Fruit fly (Drosophila melanogaster) whole organism, embryonic: ENCODE measurements around the gene CG7506.

Source experiments
- Abd-B ChIP-seq: fragments of 200-800 bp; sonication (Bioruptor generic); optimal IDR thresholded peaks from 2 replicates; lab custom pipeline; 2018; ENCODE audit warnings: missing biosample characterization, mild to moderate bottlenecking, missing genetic modification characterization, moderate library complexity
- Bgb ChIP-seq: fragments of 200-800 bp; sonication (Bioruptor generic); IDR thresholded peaks from 2 replicates; pipeline ENCODE4 v1.3.6; 2022; ENCODE audit warnings: missing biosample characterization, missing genetic modification characterization; ENCODE audit not compliant: partially characterized antibody
- CG10209 ChIP-seq: fragments of 200-800 bp; sonication (Bioruptor generic); optimal IDR thresholded peaks from 3 replicates; lab custom pipeline; 2017; ENCODE audit warnings: missing biosample characterization, mild to moderate bottlenecking, missing genetic modification characterization, missing genetic modification reagents
- CG11085 ChIP-seq: fragments of 200-800 bp; sonication (Bioruptor generic); IDR thresholded peaks from 2 replicates; pipeline ENCODE4 v1.3.6; 2022; ENCODE audit warnings: missing biosample characterization, missing genetic modification characterization
- CG11398 ChIP-seq: fragments of 200-800 bp; sonication (Bioruptor generic); optimal IDR thresholded peaks from 2 replicates; lab custom pipeline; 2016; ENCODE audit warnings: missing biosample characterization, missing genetic modification characterization
- CG11504 ChIP-seq: fragments of 200-800 bp; sonication (Bioruptor generic); optimal IDR thresholded peaks from 3 replicates; lab custom pipeline; 2019; ENCODE audit warnings: missing biosample characterization, mild to moderate bottlenecking, missing genetic modification characterization, moderate library complexity
- CG11560 ChIP-seq: fragments of 200-800 bp; sonication (Bioruptor generic); IDR thresholded peaks from 3 replicates; pipeline ENCODE4 v1.3.6; 2022; ENCODE audit warnings: missing biosample characterization, missing genetic modification characterization
- CG13424 ChIP-seq: fragments of 200-800 bp; sonication (Bioruptor generic); optimal IDR thresholded peaks from 2 replicates; lab custom pipeline; 2019; ENCODE audit warnings: missing biosample characterization, mild to moderate bottlenecking, missing genetic modification characterization, moderate library complexity
- CG13894 ChIP-seq: fragments of 200-800 bp; sonication (Bioruptor generic); optimal IDR thresholded peaks from 3 replicates; lab custom pipeline; 2018; ENCODE audit warnings: missing biosample characterization, mild to moderate bottlenecking, missing genetic modification characterization, moderate library complexity
- CG14710 ChIP-seq: fragments of 200-800 bp; sonication (Bioruptor generic); optimal IDR thresholded peaks from 3 replicates; lab custom pipeline; 2019; ENCODE audit warnings: missing biosample characterization, mild to moderate bottlenecking, missing genetic modification characterization, moderate library complexity
- CG14860 ChIP-seq: fragments of 200-800 bp; sonication (Bioruptor generic); IDR thresholded peaks from 3 replicates; pipeline ENCODE4 v1.3.6; 2022; ENCODE audit warnings: missing biosample characterization, missing genetic modification characterization; ENCODE audit not compliant: partially characterized antibody
- CG15073 ChIP-seq: fragments of 200-800 bp; sonication (Bioruptor generic); optimal IDR thresholded peaks from 2 replicates; lab custom pipeline; 2016; ENCODE audit warnings: missing biosample characterization, missing genetic modification characterization
- CG1647 ChIP-seq: fragments of 200-800 bp; sonication (Bioruptor generic); optimal IDR thresholded peaks from 3 replicates; lab custom pipeline; 2016; ENCODE audit warnings: missing biosample characterization, missing genetic modification characterization
- CG16779 ChIP-seq: fragments of 200-800 bp; sonication (Bioruptor generic); IDR thresholded peaks from 2 replicates; pipeline ENCODE4 v1.3.6; 2022; ENCODE audit warnings: missing biosample characterization, missing genetic modification characterization
- CG17328 ChIP-seq: fragments of 200-800 bp; sonication (Bioruptor generic); IDR thresholded peaks from 2 replicates; pipeline ENCODE4 v1.3.6; 2022; ENCODE audit warnings: missing biosample characterization, missing genetic modification characterization
- CG30431 ChIP-seq: fragments of 200-800 bp; sonication (Bioruptor generic); optimal IDR thresholded peaks from 2 replicates; lab custom pipeline; 2017; ENCODE audit warnings: missing biosample characterization, missing genetic modification characterization
- CG31441 ChIP-seq: fragments of 200-800 bp; sonication (Bioruptor generic); IDR thresholded peaks from 2 replicates; pipeline ENCODE4 v1.3.6; 2022; ENCODE audit warnings: missing biosample characterization, missing genetic modification characterization
- CG33213 ChIP-seq: fragments of 200-800 bp; sonication (Bioruptor generic); optimal IDR thresholded peaks from 3 replicates; lab custom pipeline; 2016; ENCODE audit warnings: missing biosample characterization, missing genetic modification characterization
- CG3838 ChIP-seq: fragments of 200-800 bp; sonication (Bioruptor generic); optimal IDR thresholded peaks from 3 replicates; lab custom pipeline; 2016; ENCODE audit warnings: missing biosample characterization, missing genetic modification characterization
- CG3847 ChIP-seq: fragments of 200-800 bp; sonication (Bioruptor generic); IDR thresholded peaks from 2 replicates; pipeline ENCODE4 v1.3.6; 2022; ENCODE audit warnings: missing biosample characterization, missing genetic modification characterization
- CG5180 ChIP-seq: fragments of 200-800 bp; sonication (Bioruptor generic); optimal IDR thresholded peaks from 3 replicates; lab custom pipeline; 2017; ENCODE audit warnings: missing biosample characterization, missing genetic modification characterization, mild to moderate bottlenecking, moderate library complexity, missing genetic modification reagents
- CG6765 ChIP-seq: fragments of 200-800 bp; sonication (Bioruptor generic); optimal IDR thresholded peaks from 3 replicates; lab custom pipeline; 2017; ENCODE audit warnings: missing biosample characterization, mild to moderate bottlenecking, missing genetic modification characterization
- CG8478 ChIP-seq: fragments of >200 bp; optimal IDR thresholded peaks from 2 replicates; lab custom pipeline; 2018
- CkIIα-i1 ChIP-seq: fragments of 200-800 bp; sonication (Bioruptor generic); IDR thresholded peaks from 2 replicates; pipeline ENCODE4 v1.3.6; 2022; ENCODE audit warnings: missing biosample characterization, missing genetic modification characterization
- Dip2 ChIP-seq: fragments of 200-800 bp; sonication (Bioruptor generic); IDR thresholded peaks from 2 replicates; pipeline ENCODE4 v1.3.6; 2022; ENCODE audit warnings: missing biosample characterization, missing genetic modification characterization
- E2f1 ChIP-seq: fragments of 200-800 bp; sonication (Bioruptor generic); IDR thresholded peaks from 2 replicates; pipeline ENCODE4 v1.3.6; 2022; ENCODE audit warnings: missing biosample characterization, missing genetic modification characterization
- Elba2 ChIP-seq: fragments of 200-800 bp; sonication (Bioruptor generic); optimal IDR thresholded peaks from 3 replicates; lab custom pipeline; 2016; ENCODE audit warnings: missing biosample characterization, missing genetic modification characterization
- Fer1 ChIP-seq: fragments of 200-800 bp; sonication (Bioruptor generic); optimal IDR thresholded peaks from 2 replicates; lab custom pipeline; 2017; ENCODE audit warnings: missing biosample characterization, mild to moderate bottlenecking, missing genetic modification characterization
- Fer3 ChIP-seq: fragments of 200-800 bp; sonication (Bioruptor generic); optimal IDR thresholded peaks from 2 replicates; lab custom pipeline; 2018; ENCODE audit warnings: missing biosample characterization, mild to moderate bottlenecking, missing genetic modification characterization, moderate library complexity
- Gug ChIP-seq: fragments of 200-800 bp; sonication (Bioruptor generic); IDR thresholded peaks from 4 replicates; pipeline ENCODE4 v1.3.6; 2022; ENCODE audit warnings: missing biosample characterization, missing genetic modification characterization
- H2.0 ChIP-seq: fragments of 200-800 bp; sonication (Bioruptor generic); IDR thresholded peaks from 2 replicates; pipeline ENCODE4 v1.3.6; 2022; ENCODE audit warnings: missing biosample characterization, missing genetic modification characterization
- Hmr ChIP-seq: fragments of 200-800 bp; sonication (Bioruptor generic); optimal IDR thresholded peaks from 3 replicates; lab custom pipeline; 2017; ENCODE audit warnings: mild to moderate bottlenecking, missing biosample characterization, missing genetic modification reagents, missing genetic modification characterization
- MTF-1 ChIP-seq: fragments of 200-800 bp; sonication (Bioruptor generic); optimal IDR thresholded peaks from 2 replicates; lab custom pipeline; 2018; ENCODE audit warnings: missing biosample characterization, mild to moderate bottlenecking, missing genetic modification characterization, borderline replicate concordance
- NFAT ChIP-seq: fragments of 200-800 bp; sonication (Bioruptor generic); IDR thresholded peaks from 2 replicates; pipeline ENCODE4 v1.3.6; 2022; ENCODE audit warnings: missing biosample characterization, missing genetic modification characterization
- Nf-YC ChIP-seq: fragments of 200-800 bp; optimal IDR thresholded peaks from 3 replicates; lab custom pipeline; 2019; ENCODE audit warnings: missing biosample characterization, mild to moderate bottlenecking, missing genetic modification characterization, moderate library complexity
- ap ChIP-seq: fragments of 200-800 bp; sonication (Bioruptor generic); IDR thresholded peaks from 2 replicates; pipeline ENCODE4 v1.3.6; 2022; ENCODE audit warnings: missing biosample characterization, missing genetic modification characterization
- bbx ChIP-seq: fragments of 200-800 bp; sonication (Bioruptor generic); IDR thresholded peaks from 2 replicates; pipeline ENCODE4 v1.3.6; 2022; ENCODE audit warnings: missing biosample characterization, missing genetic modification characterization; ENCODE audit not compliant: partially characterized antibody
- esg ChIP-seq: fragments of 200-800 bp; sonication (Bioruptor generic); conservative IDR thresholded peaks from 2 replicates; pipeline ENCODE4 v1.3.6; 2022; ENCODE audit warnings: missing biosample characterization, missing genetic modification characterization
- fd96Cb ChIP-seq: fragments of 200-800 bp; sonication (Bioruptor generic); optimal IDR thresholded peaks from 2 replicates; lab custom pipeline; 2018; ENCODE audit warnings: missing biosample characterization, mild to moderate bottlenecking, missing genetic modification characterization, moderate library complexity
- gem ChIP-seq: fragments of 200-800 bp; sonication (Bioruptor generic); optimal IDR thresholded peaks from 2 replicates; lab custom pipeline; 2019; ENCODE audit warnings: missing biosample characterization, mild to moderate bottlenecking, missing genetic modification characterization, moderate library complexity
- gsb ChIP-seq: fragments of 200-800 bp; sonication (Bioruptor generic); IDR thresholded peaks from 2 replicates; pipeline ENCODE4 v1.3.6; 2022; ENCODE audit warnings: missing biosample characterization, missing genetic modification characterization
- hkb ChIP-seq, 2 experiments: fragments of 200-800 bp in 1 of 2; fragments of >200 bp in 1 of 2; sonication (Bioruptor generic) in 1 of 2; IDR thresholded peaks in 1 of 2; optimal IDR thresholded peaks in 1 of 2; 2 replicates each; pipeline versions ENCODE4 v1.3.6 to Lab custom; 2017 to 2022; ENCODE audit warnings: missing biosample characterization in 1 of 2, missing genetic modification characterization in 1 of 2
- oc ChIP-seq: fragments of 200-800 bp; sonication (Bioruptor generic); optimal IDR thresholded peaks from 2 replicates; lab custom pipeline; 2018; ENCODE audit warnings: missing biosample characterization, mild to moderate bottlenecking, missing genetic modification characterization, moderate library complexity
- pfk ChIP-seq: fragments of 200-800 bp; sonication (Bioruptor generic); optimal IDR thresholded peaks from 2 replicates; lab custom pipeline; 2018; ENCODE audit warnings: missing biosample characterization, mild to moderate bottlenecking, missing genetic modification characterization, moderate library complexity
- slp2 ChIP-seq: fragments of 200-800 bp; sonication (Bioruptor generic); optimal IDR thresholded peaks from 2 replicates; lab custom pipeline; 2016; ENCODE audit warnings: missing biosample characterization, missing genetic modification characterization
- sqz ChIP-seq: fragments of 200-800 bp; sonication (Bioruptor generic); optimal IDR thresholded peaks from 3 replicates; lab custom pipeline; 2018; ENCODE audit warnings: missing biosample characterization, mild to moderate bottlenecking, missing genetic modification characterization
- toy ChIP-seq: fragments of 200-800 bp; sonication (Bioruptor generic); IDR thresholded peaks from 2 replicates; pipeline ENCODE4 v1.3.6; 2022; ENCODE audit warnings: missing biosample characterization, missing genetic modification characterization
- ttk ChIP-seq: fragments of 200-800 bp; sonication (Bioruptor generic); IDR thresholded peaks from 2 replicates; pipeline ENCODE4 v2.1.2; 2022; ENCODE audit warnings: missing biosample characterization, missing genetic modification characterization
- unpg ChIP-seq: fragments of 200-800 bp; sonication (Bioruptor generic); optimal IDR thresholded peaks from 3 replicates; lab custom pipeline; 2018; ENCODE audit warnings: missing biosample characterization, mild to moderate bottlenecking, missing genetic modification characterization, moderate library complexity
- zfh2 ChIP-seq: fragments of 200-800 bp; sonication (Bioruptor generic); optimal IDR thresholded peaks from 2 replicates; lab custom pipeline; 2016; ENCODE audit warnings: missing biosample characterization, missing genetic modification characterization

Gene CG7506

DNA sequence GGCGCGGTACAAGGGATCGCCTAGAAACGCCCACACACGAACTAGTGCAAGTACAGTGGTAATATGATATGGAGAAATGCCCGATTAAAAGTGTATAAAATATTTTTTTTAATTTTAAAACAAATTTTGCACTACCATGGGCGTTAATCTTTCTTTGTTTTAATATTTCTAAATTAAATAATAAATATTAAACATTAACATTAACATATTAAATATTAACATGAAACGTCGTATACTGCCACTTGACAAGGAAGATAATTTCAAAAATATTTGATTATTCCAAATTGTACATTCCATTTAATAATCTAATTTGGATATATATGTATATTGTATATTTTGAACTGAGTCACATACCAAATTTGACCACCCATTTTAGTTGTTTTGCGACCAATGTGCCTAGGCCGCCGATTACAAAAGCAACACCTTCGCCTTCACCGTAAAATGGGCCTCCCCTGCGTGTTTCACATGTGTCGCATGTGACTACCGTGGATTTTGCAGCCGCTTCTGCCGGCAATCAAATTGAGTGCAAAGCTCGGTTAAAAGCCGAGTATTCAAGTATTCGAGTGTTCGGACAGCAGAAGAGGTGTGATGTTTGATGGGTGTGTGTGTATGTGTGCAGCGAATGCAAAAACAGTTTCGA, 49.2 kb downstream of the CG7506 start (continued):
- TF ChIP-seq CG16779 (GFP tag; lab: Robert Waterston, UW) (no peak), CG13424 (tag; lab: Kevin White, UChicago) (peak; percentile 54), CG14860 (no peak), E2f1 (GFP tag; lab: Robert Waterston, UW) (no peak), sqz (GFP tag; lab: Kevin White, UChicago) (no peak), oc (tag; lab: Kevin White, UChicago) (no peak), Abd-B (peak; percentile 12), Hmr (no peak), slp2 (GFP tag; lab: Kevin White, UChicago) (no peak), ttk (GFP tag; lab: Robert Waterston, UW) (no peak), fd96Cb (tag; lab: Kevin White, UChicago) (peak; percentile 55), CG1647 (GFP tag; lab: Kevin White, UChicago) (no peak), CG14710 (tag; lab: Kevin White, UChicago) (peak; percentile 56), Bgb (no peak), H2.0 (no peak), Nf-YC (tag; lab: Kevin White, UChicago) (no peak), CG3838 (GFP tag; lab: Kevin White, UChicago) (no peak), bbx (GFP tag; lab: Robert Waterston, UW) (no peak), zfh2 (GFP tag; lab: Kevin White, UChicago) (no peak), CG11504 (peak; percentile 76), CG3847 (GFP tag; lab: Robert Waterston, UW) (no peak), gem (peak; percentile 86), CG11398 (GFP tag; lab: Kevin White, UChicago) (no peak), CG5180 (GFP tag; lab: Kevin White, UChicago) (no peak), CG8478 (lab: Kevin White, UChicago) (no peak), hkb (optimal IDR thresholded peaks at IDR 0.05; lab: Kevin White, UChicago) (no peak), hkb (GFP tag; IDR thresholded peaks at IDR 0.05; lab: Robert Waterston, UW) (no peak), Dip2 (GFP tag; lab: Robert Waterston, UW) (no peak), Gug (GFP tag; lab: Robert Waterston, UW) (no peak), CG33213 (GFP tag; lab: Kevin White, UChicago) (no peak), esg (GFP tag; lab: Robert Waterston, UW) (no peak; the same call in 1 of the 2 replicates), Elba2 (GFP tag; lab: Kevin White, UChicago) (no peak), toy (GFP tag; lab: Robert Waterston, UW) (no peak), NFAT (GFP tag; lab: Robert Waterston, UW) (no peak), MTF-1 (no peak), CG13894 (tag; lab: Kevin White, UChicago) (no peak), pfk (GFP tag; lab: Kevin White, UChicago) (no peak), Fer3 (tag; lab: Kevin White, UChicago) (no peak), CG17328 (GFP tag; lab: Robert Waterston, UW) (peak; percentile 45; the same call in 1 of the 2 replicates), gsb (GFP tag; lab: Robert Waterston, UW) (no peak), CG10209 (GFP tag; lab: Kevin White, UChicago) (peak; percentile 11), CG30431 (GFP tag; lab: Kevin White, UChicago) (no peak), CG6765 (GFP tag; lab: Kevin White, UChicago) (no peak), CkIIα-i1 (GFP tag; lab: Robert Waterston, UW) (no peak), Fer1 (GFP tag; lab: Kevin White, UChicago) (no peak), CG31441 (GFP tag; lab: Robert Waterston, UW) (peak; percentile 67), unpg (GFP tag; lab: Kevin White, UChicago) (peak; percentile 64), ap (GFP tag; lab: Robert Waterston, UW) (no peak), CG15073 (GFP tag; lab: Kevin White, UChicago) (no peak), CG11560 (tag; lab: Robert Waterston, UW) (no peak), CG11085 (GFP tag; lab: Robert Waterston, UW) (no peak)
